Worm (Caenorhabditis elegans) whole organism, dauer: ENCODE results near the gene nhr-129.

Experiments
- unc-62 ChIP-seq: sonication (generic microtip); optimal IDR thresholded peaks from 2 replicates; lab custom pipeline; 2017; ENCODE audit warnings: missing biosample characterization, missing genetic modification reagents, missing genetic modification characterization

The nhr-129 gene

DNA sequence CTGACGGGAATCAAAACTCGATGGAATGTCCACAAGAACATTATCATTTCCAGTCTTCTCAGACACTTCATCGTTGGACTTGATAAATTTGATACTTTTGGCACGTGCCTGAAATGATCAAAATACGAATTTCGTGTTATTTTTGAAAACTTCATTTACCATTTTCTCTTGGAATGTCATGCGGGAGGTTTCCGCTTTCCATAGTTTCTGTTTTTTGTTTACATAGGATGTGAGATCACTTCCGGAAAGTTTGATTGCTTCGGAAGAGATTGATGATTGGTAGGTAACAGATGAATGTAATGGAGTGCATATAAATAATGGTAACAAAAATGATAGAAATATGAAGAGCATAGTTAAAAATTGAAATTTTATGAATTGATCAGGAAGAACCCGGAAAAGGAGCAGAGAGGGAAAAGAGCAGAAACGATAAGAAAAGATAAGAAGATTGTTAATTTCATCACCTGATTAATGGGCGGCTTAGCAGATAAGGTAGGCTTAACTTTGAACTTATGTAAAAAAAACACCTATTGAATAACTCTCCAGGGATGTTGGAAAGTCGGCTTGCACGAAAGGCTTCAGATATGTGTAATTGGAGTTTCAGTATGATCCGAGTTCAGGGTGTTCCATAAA is 26.9 kb upstream of the nhr-129 start, which contains the start of gene F32H5.1:
Gene F32H5.1 (minus strand): TSS at position 386 of the 630 bp plus-strand sequence.
- TF ChIP-seq unc-62 (GFP tag; lab: Kevin White, UChicago): no peak

- no peak for TF ChIP-seq unc-62 (GFP tag; lab: Kevin White, UChicago)
Observed at ce11 chrV:13356210-13356609, 25.4 kb upstream of the nhr-129 start.

ce11 chrV:13352415-13352814 is 21.6 kb upstream of the nhr-129 start:
- no peak for TF ChIP-seq unc-62 (GFP tag; lab: Kevin White, UChicago)

- TF ChIP-seq unc-62 (GFP tag; lab: Kevin White, UChicago): no peak
Observed at ce11 chrV:13351773-13352172, 21.0 kb upstream of the nhr-129 start.

ce11 chrV:13350302-13350701 is 19.5 kb upstream of the nhr-129 start:
- TF ChIP-seq unc-62 (GFP tag; lab: Kevin White, UChicago): no peak

DNA sequence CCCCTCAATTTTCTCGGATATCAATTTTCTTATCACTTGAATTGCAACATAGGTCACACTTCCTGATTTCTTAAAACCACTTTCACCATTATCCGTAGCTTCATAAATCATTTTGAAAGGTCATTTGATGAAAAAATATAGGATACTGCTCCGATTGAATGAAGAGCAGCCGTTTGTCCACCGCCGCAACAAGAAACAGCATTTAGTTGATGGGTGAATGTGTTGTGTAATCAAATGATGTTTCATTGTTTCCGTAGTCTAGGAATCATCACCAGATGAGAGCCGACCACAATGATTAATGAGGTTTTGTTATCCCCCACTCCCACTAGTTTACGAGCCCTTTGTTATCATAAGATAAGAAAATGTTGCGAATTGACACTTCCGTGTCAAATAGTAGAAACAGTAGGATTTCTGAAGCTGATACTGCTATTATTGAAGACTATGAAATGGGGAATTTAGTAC is 15.1 kb upstream of the nhr-129 start, which contains the start of gene twk-43:
Gene twk-43 (plus strand): TSS at position 412 of the 462 bp plus-strand sequence.
- TF ChIP-seq unc-62 (GFP tag; lab: Kevin White, UChicago): no peak

ce11 chrV:13342235-13342634 is 11.4 kb upstream of the nhr-129 start:
- no peak for TF ChIP-seq unc-62 (GFP tag; lab: Kevin White, UChicago)

DNA sequence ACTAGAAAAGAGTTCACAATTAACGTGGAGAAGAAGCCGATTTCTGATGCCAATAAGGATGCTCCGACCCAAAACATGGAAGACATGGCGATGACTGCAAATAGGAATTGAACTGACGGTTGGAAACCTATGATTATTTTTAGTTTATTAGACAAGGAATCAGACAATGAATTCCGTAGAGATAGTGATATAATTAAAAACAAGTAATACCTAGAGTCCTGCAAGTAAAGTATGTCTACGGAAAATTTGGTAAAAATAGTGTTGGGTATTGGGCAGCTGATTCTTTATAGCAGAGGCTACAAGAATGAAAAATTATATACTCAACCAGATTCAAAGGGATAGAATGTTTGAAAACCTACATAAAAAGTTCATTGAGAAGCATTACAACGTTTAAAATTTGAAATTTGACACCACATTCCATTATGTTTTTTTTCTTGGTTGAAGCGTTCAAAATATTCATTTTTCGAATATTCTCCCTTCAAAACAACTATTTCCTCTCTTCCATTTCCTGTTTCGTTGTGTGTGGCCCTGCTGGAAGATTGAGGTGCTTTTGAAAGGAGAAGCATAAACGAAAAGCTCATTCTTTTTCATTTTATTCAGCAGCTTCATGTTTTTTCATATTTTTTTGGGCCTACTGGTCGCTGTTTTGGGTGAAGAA is 8.9 kb upstream of the nhr-129 start, which contains the start of the genes str-4 and lgc-48:
Gene str-4 (minus strand): TSS at position 101 of the 658 bp plus-strand sequence.
Gene lgc-48 (plus strand): TSS at position 608 of the 658 bp plus-strand sequence.
- no peak for TF ChIP-seq unc-62 (GFP tag; lab: Kevin White, UChicago)

- TF ChIP-seq unc-62 (GFP tag; lab: Kevin White, UChicago): no peak
Observed at ce11 chrV:13338037-13338436, 7.2 kb upstream of the nhr-129 start.

DNA sequence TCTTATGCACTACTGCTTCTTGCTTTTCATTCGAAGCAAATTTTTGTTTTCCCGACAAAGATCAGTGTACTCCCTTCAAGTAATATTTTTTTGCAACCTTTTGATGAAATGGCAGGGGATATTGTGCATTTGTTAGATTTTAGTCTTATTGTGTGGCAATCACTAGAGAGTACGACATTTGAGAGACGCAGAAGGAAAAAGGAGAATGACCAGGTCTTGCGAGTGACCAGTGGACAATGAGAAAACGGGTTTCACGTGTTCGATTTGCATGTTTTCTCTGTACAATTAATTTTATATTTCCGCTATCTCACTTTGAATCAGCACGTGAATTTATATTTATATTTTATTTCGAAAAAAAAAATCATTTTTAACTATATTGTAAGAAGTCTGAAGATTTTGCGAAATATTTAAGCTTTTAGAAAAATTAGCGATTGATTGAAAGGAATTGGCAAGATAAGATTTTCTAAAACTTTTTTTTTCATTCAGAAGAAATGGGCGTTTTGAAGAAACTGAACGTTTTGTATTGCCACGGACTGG is 5.1 kb upstream of the nhr-129 start, which contains the start of gene C50B6.9:
Gene C50B6.9 (plus strand): TSS at position 487 of the 537 bp plus-strand sequence.
- no peak for TF ChIP-seq unc-62 (GFP tag; lab: Kevin White, UChicago)

DNA sequence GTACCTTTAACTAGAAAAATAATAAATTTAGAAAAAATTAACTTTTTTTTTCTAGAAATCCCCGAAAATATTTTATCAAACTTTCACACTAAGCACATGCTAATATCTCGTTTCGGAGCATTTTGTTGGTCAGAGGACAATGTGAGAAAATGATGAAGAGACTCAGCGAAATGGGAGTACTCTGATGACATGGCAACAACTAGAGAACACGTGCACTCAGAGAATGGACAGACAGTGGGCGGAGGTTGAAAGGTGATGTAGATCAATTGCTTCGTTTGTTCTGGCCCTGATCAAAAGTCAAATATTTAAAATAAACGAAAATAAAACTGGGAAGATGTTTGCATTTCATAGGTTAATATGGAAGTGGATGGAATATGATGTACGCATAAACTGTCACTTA is 3.6 kb upstream of the nhr-129 start:
- TF ChIP-seq unc-62 (GFP tag; lab: Kevin White, UChicago): no peak

DNA sequence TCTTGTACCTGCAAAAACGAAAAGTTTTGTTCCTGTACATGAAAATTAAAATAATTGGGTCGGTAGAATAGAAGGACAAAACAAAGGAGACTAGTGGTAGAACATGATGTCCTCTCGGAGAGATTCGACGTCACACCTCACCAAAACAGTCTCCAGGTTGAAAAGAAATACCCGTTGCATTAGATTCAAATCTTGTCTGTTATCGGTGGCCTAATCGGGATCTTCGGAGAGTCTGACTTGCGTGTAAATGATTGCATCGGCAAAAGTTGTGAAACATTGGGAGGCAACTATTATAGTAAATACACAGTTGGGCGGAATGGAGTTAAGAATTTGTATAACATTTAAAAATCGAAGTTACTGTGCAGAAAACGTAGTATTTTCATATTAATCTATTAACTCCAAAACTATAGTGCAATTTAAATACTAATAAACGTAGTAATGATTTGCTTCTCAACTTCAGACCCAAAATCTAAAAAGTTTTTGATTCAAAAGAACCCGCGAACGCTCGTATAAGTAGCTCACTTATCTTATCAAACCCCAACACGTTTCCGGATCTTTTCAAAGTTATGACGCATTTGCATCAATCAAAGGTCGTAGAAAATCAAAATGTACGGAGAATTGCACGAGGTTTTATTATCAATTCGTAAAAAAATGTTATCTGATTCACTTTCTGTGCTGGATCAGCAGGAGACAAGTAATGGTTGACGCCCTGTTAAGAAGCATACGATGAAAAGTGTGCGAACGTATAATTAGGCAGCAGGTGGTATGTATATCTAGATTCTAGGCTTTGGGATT is 2.8 kb upstream of the nhr-129 start, which contains the start of gene nhr-168:
Gene nhr-168 (minus strand): TSS at position 486 of the 795 bp plus-strand sequence.
- TF ChIP-seq unc-62 (GFP tag; lab: Kevin White, UChicago): no peak

DNA sequence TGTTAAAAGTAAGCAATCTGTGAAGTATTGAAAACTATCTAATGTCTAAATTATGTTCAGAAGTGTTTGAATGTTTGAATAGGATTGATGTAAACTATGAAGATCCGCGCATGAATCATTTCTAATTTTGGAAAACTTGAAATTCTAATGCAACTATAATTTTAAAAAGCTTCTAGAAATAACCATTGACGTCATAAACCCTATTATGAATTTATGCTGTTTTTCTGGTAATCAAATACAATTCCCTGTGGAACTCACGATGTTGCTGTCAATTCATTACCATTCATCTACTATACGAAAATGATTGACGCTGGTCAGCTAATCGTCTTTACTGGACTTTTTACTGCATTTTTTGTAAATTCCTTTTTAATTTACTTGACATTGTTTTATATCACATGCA is 3.4 kb downstream of the nhr-129 start, which contains the start of gene str-37:
Gene str-37 (plus strand): TSS at position 301 of the 400 bp plus-strand sequence.
- TF ChIP-seq unc-62 (GFP tag; lab: Kevin White, UChicago): no peak

- TF ChIP-seq unc-62 (GFP tag; lab: Kevin White, UChicago): no peak
Observed at ce11 chrV:13324933-13325760, 5.7 kb downstream of the nhr-129 start, which contains the start of gene C50B6.7. C50B6.7 (minus strand) TSS chrV:13324983.
